Worm (Caenorhabditis elegans): ENCODE results near the gene srw-31.

srw-31 gene

DNA sequence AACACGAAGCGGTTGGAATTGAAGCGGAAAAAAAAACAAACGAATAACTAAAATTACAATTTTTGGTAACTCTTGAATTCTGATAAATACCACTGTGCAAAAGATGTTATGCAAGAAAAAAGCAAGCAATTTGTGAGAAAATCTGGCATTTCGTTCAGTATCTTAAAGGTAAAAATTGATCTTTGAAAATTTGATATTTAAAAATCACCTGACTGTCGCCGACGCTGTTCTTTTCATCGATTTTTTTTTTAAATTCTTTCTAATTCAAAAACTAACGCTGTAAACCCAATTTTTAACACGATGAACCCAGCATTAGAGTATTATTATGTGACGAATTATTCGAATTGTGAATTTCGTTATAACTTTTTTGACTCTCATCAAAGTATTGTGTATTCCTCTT lies 32.7 kb upstream of the srw-31 start, which contains the start of gene srh-123:
srh-123 (plus strand) TSS at position 301 of the 400 bp plus-strand sequence.
- no peak for TF ChIP-seq ets-7 (tag; optimal IDR thresholded peaks at IDR 0.05)
- TF ChIP-seq tbx-37 (GFP tag; conservative IDR thresholded peaks at IDR 0.05): no peak
- no peak for TF ChIP-seq ceh-13 (GFP tag; optimal IDR thresholded peaks at IDR 0.05)
- no peak for TF ChIP-seq pes-1 (GFP tag; IDR thresholded peaks at IDR 0.05)
- no peak for TF ChIP-seq B0310.2 (tag; optimal IDR thresholded peaks at IDR 0.05)
- TF ChIP-seq aly-1 (tag; optimal IDR thresholded peaks at IDR 0.05): no peak
- no peak for TF ChIP-seq hmbx-1 (tag; optimal IDR thresholded peaks at IDR 0.05)
- TF ChIP-seq ceh-36 (tag; optimal IDR thresholded peaks at IDR 0.05): no peak
- TF ChIP-seq hmg-4 (GFP tag; optimal IDR thresholded peaks at IDR 0.05): no peak
- TF ChIP-seq sea-1 (GFP tag; conservative IDR thresholded peaks at IDR 0.05): no peak
- TF ChIP-seq hnd-1 (tag; optimal IDR thresholded peaks at IDR 0.05): no peak

DNA sequence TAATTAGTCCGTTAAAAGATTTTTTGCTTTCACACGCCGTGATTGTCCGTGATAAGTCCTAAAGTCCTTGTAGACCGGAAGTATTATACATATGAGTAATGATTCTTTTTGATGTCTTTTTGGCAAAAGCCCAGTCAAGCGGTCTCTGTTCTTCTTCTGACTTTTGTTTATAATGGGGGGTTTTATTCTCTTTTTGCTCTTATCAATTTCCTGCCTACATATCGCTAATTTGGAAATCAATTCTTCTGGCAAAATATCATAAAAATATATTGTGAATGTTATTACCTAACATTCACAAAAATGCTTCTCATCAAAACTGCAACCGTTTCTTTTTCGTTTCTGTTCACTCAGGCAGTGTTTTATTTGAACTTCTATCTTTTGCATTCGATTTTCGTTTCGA lies 29.9 kb upstream of the srw-31 start, which contains the start of gene srbc-61:
srbc-61 (plus strand) TSS at position 301 of the 400 bp plus-strand sequence.
- TF ChIP-seq hmg-4 (GFP tag; optimal IDR thresholded peaks at IDR 0.05): no peak
- no peak for TF ChIP-seq hmbx-1 (tag; optimal IDR thresholded peaks at IDR 0.05)
- no peak for TF ChIP-seq hnd-1 (tag; optimal IDR thresholded peaks at IDR 0.05)
- no peak for TF ChIP-seq pes-1 (GFP tag; IDR thresholded peaks at IDR 0.05)
- no peak for TF ChIP-seq scrt-1 (GFP tag; IDR thresholded peaks at IDR 0.05)
- TF ChIP-seq ets-7 (tag; optimal IDR thresholded peaks at IDR 0.05): no peak
- TF ChIP-seq ceh-13 (GFP tag; optimal IDR thresholded peaks at IDR 0.05): no peak
- no peak for TF ChIP-seq sea-1 (GFP tag; conservative IDR thresholded peaks at IDR 0.05)
- TF ChIP-seq tbx-11 (GFP tag; IDR thresholded peaks at IDR 0.05): no peak
- TF ChIP-seq ceh-36 (tag; optimal IDR thresholded peaks at IDR 0.05): no peak
- no peak for TF ChIP-seq F13C5.2 (tag; optimal IDR thresholded peaks at IDR 0.05)
- no peak for TF ChIP-seq aly-1 (tag; optimal IDR thresholded peaks at IDR 0.05)
- no peak for TF ChIP-seq tbx-37 (GFP tag; conservative IDR thresholded peaks at IDR 0.05)
- TF ChIP-seq flt-1 (GFP tag; IDR thresholded peaks at IDR 0.05): no peak
- no peak for TF ChIP-seq B0310.2 (tag; optimal IDR thresholded peaks at IDR 0.05)
- no peak for TF ChIP-seq tra-4 (tag; optimal IDR thresholded peaks at IDR 0.05)
- TF ChIP-seq ama-1 (optimal IDR thresholded peaks at IDR 0.05): no peak

DNA sequence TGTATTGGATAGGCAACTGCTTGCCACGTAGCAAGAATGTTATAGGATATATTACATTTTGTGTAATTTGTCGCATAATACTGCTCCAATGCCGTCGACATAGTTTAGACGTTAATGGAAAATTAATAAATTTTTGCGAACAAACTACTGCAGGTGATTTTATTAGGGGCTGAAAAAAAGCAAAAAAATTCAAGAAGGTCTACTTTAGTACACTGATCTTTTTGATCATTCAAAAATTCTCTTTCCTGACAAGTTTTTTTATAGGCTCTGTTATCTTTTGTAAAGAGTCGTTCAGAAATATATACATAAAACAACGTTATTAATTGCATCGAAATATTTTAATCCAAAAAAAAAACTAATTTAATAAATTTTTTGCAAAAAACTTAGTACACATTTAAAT lies 21.3 kb upstream of the srw-31 start, which contains the start of gene srh-111:
srh-111 (minus strand) TSS at position 101 of the 400 bp plus-strand sequence.
- TF ChIP-seq hmg-4 (GFP tag; optimal IDR thresholded peaks at IDR 0.05) (no peak), ceh-13 (GFP tag; optimal IDR thresholded peaks at IDR 0.05) (no peak), ceh-36 (tag; optimal IDR thresholded peaks at IDR 0.05) (no peak), tbx-37 (GFP tag; conservative IDR thresholded peaks at IDR 0.05) (no peak), sea-1 (GFP tag; conservative IDR thresholded peaks at IDR 0.05) (no peak), B0310.2 (tag; optimal IDR thresholded peaks at IDR 0.05) (no peak), hnd-1 (tag; optimal IDR thresholded peaks at IDR 0.05) (no peak), tra-4 (tag; optimal IDR thresholded peaks at IDR 0.05) (no peak), ama-1 (optimal IDR thresholded peaks at IDR 0.05) (no peak), ets-7 (tag; optimal IDR thresholded peaks at IDR 0.05) (no peak), aly-1 (tag; optimal IDR thresholded peaks at IDR 0.05) (no peak), pes-1 (GFP tag; IDR thresholded peaks at IDR 0.05) (no peak), scrt-1 (GFP tag; IDR thresholded peaks at IDR 0.05) (no peak), tbx-11 (GFP tag; IDR thresholded peaks at IDR 0.05) (no peak), F13C5.2 (tag; optimal IDR thresholded peaks at IDR 0.05) (no peak), flt-1 (GFP tag; IDR thresholded peaks at IDR 0.05) (no peak)

DNA sequence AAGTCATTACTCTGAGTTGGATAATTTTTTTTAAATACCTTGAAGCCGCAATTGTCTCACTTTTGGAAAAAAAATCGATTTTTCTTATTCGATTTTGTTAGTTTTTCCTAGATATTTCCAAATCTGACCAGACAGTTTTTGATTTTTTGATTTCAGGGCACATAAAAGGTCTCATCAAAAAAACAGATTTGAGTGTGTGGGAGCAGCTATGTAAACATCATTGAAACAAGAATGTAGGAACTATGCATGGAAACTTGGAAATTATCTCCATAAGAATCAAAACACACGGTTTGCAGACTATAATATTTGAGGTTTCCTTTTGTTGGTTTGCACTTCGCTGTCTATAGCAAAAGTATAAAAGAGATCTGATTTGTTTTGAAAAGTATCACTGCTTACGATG lies 20.4 kb upstream of the srw-31 start, which contains the start of gene scl-24:
scl-24 (plus strand) TSS at position 301 of the 400 bp plus-strand sequence.
- TF ChIP-seq pes-1 (GFP tag; IDR thresholded peaks at IDR 0.05) (no peak), B0310.2 (tag; optimal IDR thresholded peaks at IDR 0.05) (no peak), tbx-37 (GFP tag; conservative IDR thresholded peaks at IDR 0.05) (no peak), sea-1 (GFP tag; conservative IDR thresholded peaks at IDR 0.05) (no peak), scrt-1 (GFP tag; IDR thresholded peaks at IDR 0.05) (no peak), aly-1 (tag; optimal IDR thresholded peaks at IDR 0.05) (no peak), ama-1 (optimal IDR thresholded peaks at IDR 0.05) (no peak), hnd-1 (tag; optimal IDR thresholded peaks at IDR 0.05) (no peak), F13C5.2 (tag; optimal IDR thresholded peaks at IDR 0.05) (no peak), hmbx-1 (tag; optimal IDR thresholded peaks at IDR 0.05) (no peak), tra-4 (tag; optimal IDR thresholded peaks at IDR 0.05) (no peak), ets-7 (tag; optimal IDR thresholded peaks at IDR 0.05) (no peak), flt-1 (GFP tag; IDR thresholded peaks at IDR 0.05) (no peak), ceh-36 (tag; optimal IDR thresholded peaks at IDR 0.05) (no peak), tbx-11 (GFP tag; IDR thresholded peaks at IDR 0.05) (no peak), hmg-4 (GFP tag; optimal IDR thresholded peaks at IDR 0.05) (no peak), ceh-13 (GFP tag; optimal IDR thresholded peaks at IDR 0.05) (no peak)

DNA sequence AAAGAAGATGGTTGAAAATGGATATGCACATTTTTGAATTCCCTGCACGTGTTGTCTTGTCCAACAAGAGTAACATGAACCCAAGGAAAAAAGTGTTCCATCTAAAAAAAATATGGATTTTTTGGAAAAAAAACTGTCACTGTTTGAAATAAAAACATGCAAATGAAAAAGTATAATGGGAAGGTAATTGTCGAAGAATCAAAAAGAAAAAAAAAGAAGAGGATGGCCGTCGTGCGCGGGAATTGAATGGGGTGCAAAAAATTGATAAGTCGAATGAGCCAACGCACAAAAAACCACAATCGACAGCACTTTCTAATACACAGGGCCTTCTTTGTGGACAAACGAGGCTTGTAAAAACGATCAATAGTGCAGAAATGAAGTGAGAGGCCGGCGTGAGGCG lies 12.7 kb upstream of the srw-31 start, which contains the start of gene fbxa-102:
fbxa-102 (minus strand) TSS at position 101 of the 400 bp plus-strand sequence.
- TF ChIP-seq hnd-1 (tag; optimal IDR thresholded peaks at IDR 0.05): no peak
- no peak for TF ChIP-seq hmg-4 (GFP tag; optimal IDR thresholded peaks at IDR 0.05)

DNA sequence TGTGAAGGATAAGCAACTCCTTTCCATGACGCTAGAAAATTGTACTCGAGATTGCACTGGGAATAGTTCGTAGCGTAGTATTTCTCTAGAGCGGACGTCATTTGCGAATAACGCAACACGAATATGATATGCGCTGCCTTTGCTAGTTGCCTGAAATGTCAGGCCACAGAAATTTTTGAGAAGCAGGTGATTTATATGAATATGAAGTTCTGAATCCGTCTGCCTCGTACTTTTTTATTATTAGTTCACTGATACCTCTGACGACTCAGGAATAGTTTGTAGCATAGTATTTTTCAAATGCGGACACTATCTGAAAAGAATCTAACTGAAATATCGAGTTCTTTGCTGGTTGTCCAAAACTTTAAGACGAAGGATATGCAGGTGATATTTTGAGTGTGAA lies 10.3 kb upstream of the srw-31 start, which contains the start of gene srh-118:
srh-118 (minus strand) TSS at position 101 of the 400 bp plus-strand sequence.
- TF ChIP-seq sea-1 (GFP tag; conservative IDR thresholded peaks at IDR 0.05) (no peak), ceh-13 (GFP tag; optimal IDR thresholded peaks at IDR 0.05) (no peak), hmbx-1 (tag; optimal IDR thresholded peaks at IDR 0.05) (no peak), tbx-11 (GFP tag; IDR thresholded peaks at IDR 0.05) (no peak), aly-1 (tag; optimal IDR thresholded peaks at IDR 0.05) (no peak), hmg-4 (GFP tag; optimal IDR thresholded peaks at IDR 0.05) (no peak), F13C5.2 (tag; optimal IDR thresholded peaks at IDR 0.05) (no peak), hnd-1 (tag; optimal IDR thresholded peaks at IDR 0.05) (no peak), pes-1 (GFP tag; IDR thresholded peaks at IDR 0.05) (no peak), ets-7 (tag; optimal IDR thresholded peaks at IDR 0.05) (no peak), tbx-37 (GFP tag; conservative IDR thresholded peaks at IDR 0.05) (no peak), ama-1 (optimal IDR thresholded peaks at IDR 0.05) (no peak), B0310.2 (tag; optimal IDR thresholded peaks at IDR 0.05) (no peak), scrt-1 (GFP tag; IDR thresholded peaks at IDR 0.05) (no peak), ceh-36 (tag; optimal IDR thresholded peaks at IDR 0.05) (no peak), flt-1 (GFP tag; IDR thresholded peaks at IDR 0.05) (no peak), tra-4 (tag; optimal IDR thresholded peaks at IDR 0.05) (no peak)

DNA sequence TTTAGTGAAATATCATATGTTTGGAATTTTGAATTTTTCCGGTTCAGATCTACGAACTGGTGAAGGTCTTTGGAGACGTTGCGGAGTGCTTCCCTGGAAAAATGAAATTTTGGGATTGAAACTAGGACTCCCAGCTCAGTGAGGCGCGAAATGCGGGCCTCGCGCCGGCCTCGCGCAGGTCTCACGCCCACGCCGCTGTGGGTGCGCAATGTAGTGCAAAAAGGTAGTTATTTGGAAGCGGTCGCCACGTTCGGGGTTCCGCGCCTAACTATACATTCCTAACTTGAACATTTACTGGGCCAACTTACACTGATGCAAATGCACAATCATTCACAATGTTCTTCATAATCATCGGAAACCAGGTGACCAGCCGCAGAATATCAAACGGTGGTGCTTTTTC lies 6.3 kb upstream of the srw-31 start:
- no peak for TF ChIP-seq hnd-1 (tag; optimal IDR thresholded peaks at IDR 0.05)
- TF ChIP-seq sea-1 (GFP tag; conservative IDR thresholded peaks at IDR 0.05): no peak
- TF ChIP-seq tra-4 (tag; optimal IDR thresholded peaks at IDR 0.05): no peak
- no peak for TF ChIP-seq ceh-13 (GFP tag; optimal IDR thresholded peaks at IDR 0.05)
- no peak for TF ChIP-seq scrt-1 (GFP tag; IDR thresholded peaks at IDR 0.05)
- TF ChIP-seq aly-1 (tag; optimal IDR thresholded peaks at IDR 0.05): no peak
- TF ChIP-seq B0310.2 (tag; optimal IDR thresholded peaks at IDR 0.05): no peak
- TF ChIP-seq ets-7 (tag; optimal IDR thresholded peaks at IDR 0.05): no peak
- TF ChIP-seq ceh-36 (tag; optimal IDR thresholded peaks at IDR 0.05): no peak
- TF ChIP-seq tbx-11 (GFP tag; IDR thresholded peaks at IDR 0.05): no peak
- TF ChIP-seq F13C5.2 (tag; optimal IDR thresholded peaks at IDR 0.05): no peak
- TF ChIP-seq hmg-4 (GFP tag; optimal IDR thresholded peaks at IDR 0.05): no peak
- no peak for TF ChIP-seq flt-1 (GFP tag; IDR thresholded peaks at IDR 0.05)
- TF ChIP-seq hmbx-1 (tag; optimal IDR thresholded peaks at IDR 0.05): no peak
- no peak for TF ChIP-seq tbx-37 (GFP tag; conservative IDR thresholded peaks at IDR 0.05)

Measured in whole organism, early embryonic.